Worm (Caenorhabditis elegans) whole organism, mixed stage, embryonic: Measurements from ENCODE around the gene set-25.
A peak's percentile ranks its signal among the peaks of the same experiment; 100 is the strongest.

ENCODE experiments used
- M03D4.4 ChIP-seq: sonication (generic microtip); optimal IDR thresholded peaks from 2 replicates; lab custom pipeline; 2017; ENCODE audit warnings: mild to moderate bottlenecking, missing genetic modification characterization, missing compliant biosample characterization
- bed-3 ChIP-seq: fragments of 200-800 bp; sonication (Bioruptor generic); optimal IDR thresholded peaks from 3 replicates; lab custom pipeline; 2018; ENCODE audit warnings: mild to moderate bottlenecking, missing genetic modification characterization, moderate library complexity, missing compliant biosample characterization
- blmp-1 ChIP-seq: fragments of 150-350 bp; optimal IDR thresholded peaks from 2 replicates; lab custom pipeline; 2014; ENCODE audit warnings: missing biosample characterization, missing genetic modification characterization
- ceh-39 ChIP-seq: fragments of 150-350 bp; optimal IDR thresholded peaks from 2 replicates; lab custom pipeline; 2014; ENCODE audit warnings: missing biosample characterization, missing genetic modification characterization
- ceh-43 ChIP-seq: fragments of 200-800 bp; sonication (Bioruptor generic); optimal IDR thresholded peaks from 2 replicates; lab custom pipeline; 2018; ENCODE audit warnings: mild to moderate bottlenecking, missing genetic modification characterization, moderate library complexity, missing compliant biosample characterization
- ceh-83 ChIP-seq: fragments of 200-800 bp; sonication (Bioruptor generic); optimal IDR thresholded peaks from 2 replicates; lab custom pipeline; 2018; ENCODE audit warnings: mild to moderate bottlenecking, missing genetic modification characterization, missing compliant biosample characterization
- ces-1 ChIP-seq: fragments of 150-350 bp; optimal IDR thresholded peaks from 2 replicates; lab custom pipeline; 2014; ENCODE audit warnings: missing biosample characterization, missing genetic modification reagents, missing genetic modification characterization
- cnd-1 ChIP-seq: fragments of 200-800 bp; sonication (Bioruptor generic); optimal IDR thresholded peaks from 2 replicates; lab custom pipeline; 2018; ENCODE audit warnings: mild to moderate bottlenecking, missing genetic modification characterization, missing compliant biosample characterization
- drap-1 ChIP-seq: fragments of 200-800 bp; sonication (Bioruptor generic); optimal IDR thresholded peaks from 3 replicates; lab custom pipeline; 2018; ENCODE audit warnings: mild to moderate bottlenecking, missing genetic modification characterization, missing compliant biosample characterization
- elt-1 ChIP-seq: sonication (generic microtip); optimal IDR thresholded peaks from 2 replicates; lab custom pipeline; 2017; ENCODE audit warnings: missing genetic modification characterization, mild to moderate bottlenecking, missing compliant biosample characterization, antibody characterized with exemption, moderate library complexity, borderline replicate concordance; ENCODE audit not compliant: insufficient read depth
- elt-3 ChIP-seq: fragments of 150-350 bp; optimal IDR thresholded peaks from 2 replicates; lab custom pipeline; 2014; ENCODE audit warnings: missing biosample characterization, missing genetic modification characterization
- flh-1 ChIP-seq: fragments of 200-800 bp; sonication (Bioruptor generic); optimal IDR thresholded peaks from 2 replicates; lab custom pipeline; 2018; ENCODE audit warnings: mild to moderate bottlenecking, missing genetic modification characterization, moderate library complexity, missing compliant biosample characterization
- ham-2 ChIP-seq: fragments of 200-800 bp; sonication (Bioruptor generic); optimal IDR thresholded peaks from 2 replicates; lab custom pipeline; 2018; ENCODE audit warnings: mild to moderate bottlenecking, missing genetic modification characterization, missing compliant biosample characterization
- hlh-1 ChIP-seq: fragments of 150-350 bp; optimal IDR thresholded peaks from 2 replicates; lab custom pipeline; 2014; ENCODE audit warnings: missing biosample characterization, missing genetic modification reagents, missing genetic modification characterization
- lin-13 ChIP-seq: fragments of 150-350 bp; optimal IDR thresholded peaks from 2 replicates; lab custom pipeline; 2014; ENCODE audit warnings: missing biosample characterization, missing genetic modification characterization
- lin-32 ChIP-seq: fragments of 200-800 bp; sonication (Bioruptor generic); optimal IDR thresholded peaks from 2 replicates; lab custom pipeline; 2018; ENCODE audit warnings: mild to moderate bottlenecking, missing genetic modification characterization, missing compliant biosample characterization
- lsy-2 ChIP-seq: fragments of 150-350 bp; optimal IDR thresholded peaks from 2 replicates; lab custom pipeline; 2014; ENCODE audit warnings: missing biosample characterization, missing genetic modification characterization
- mab-5 ChIP-seq: fragments of 150-350 bp; optimal IDR thresholded peaks from 2 replicates; lab custom pipeline; 2014; ENCODE audit warnings: missing biosample characterization, missing genetic modification characterization
- mep-1 ChIP-seq: fragments of 150-350 bp; optimal IDR thresholded peaks from 2 replicates; lab custom pipeline; 2017; ENCODE audit warnings: missing biosample characterization, missing genetic modification reagents, missing genetic modification characterization, inconsistent platforms
- mls-2 ChIP-seq: sonication (generic microtip); optimal IDR thresholded peaks from 2 replicates; lab custom pipeline; 2016; ENCODE audit warnings: mild to moderate bottlenecking, missing genetic modification characterization, moderate library complexity, missing compliant biosample characterization
- nhr-12 ChIP-seq: fragments of 150-350 bp; optimal IDR thresholded peaks from 2 replicates; lab custom pipeline; 2014; ENCODE audit warnings: missing biosample characterization, missing genetic modification characterization
- nhr-2 ChIP-seq: fragments of 150-350 bp; optimal IDR thresholded peaks from 2 replicates; lab custom pipeline; 2014; ENCODE audit warnings: missing biosample characterization, missing genetic modification characterization
- nhr-237 ChIP-seq: fragments of 150-350 bp; optimal IDR thresholded peaks from 2 replicates; lab custom pipeline; 2014; ENCODE audit warnings: missing biosample characterization, missing genetic modification characterization
- nhr-28 ChIP-seq: fragments of 150-350 bp; optimal IDR thresholded peaks from 2 replicates; lab custom pipeline; 2014; ENCODE audit warnings: missing biosample characterization, missing genetic modification characterization
- nhr-76 ChIP-seq: sonication (generic microtip); optimal IDR thresholded peaks from 2 replicates; lab custom pipeline; 2017; ENCODE audit warnings: missing biosample characterization, missing genetic modification characterization
- pha-4 ChIP-seq: fragments of 150-350 bp; optimal IDR thresholded peaks from 2 replicates; lab custom pipeline; 2018; ENCODE audit warnings: missing biosample characterization, missing genetic modification reagents, missing genetic modification characterization
- sem-2 ChIP-seq: fragments of 200-800 bp; sonication (Bioruptor generic); optimal IDR thresholded peaks from 2 replicates; lab custom pipeline; 2018; ENCODE audit warnings: mild to moderate bottlenecking, missing genetic modification characterization, missing compliant biosample characterization
- snpc-4 ChIP-seq: fragments of 150-350 bp; optimal IDR thresholded peaks from 2 replicates; lab custom pipeline; 2014; ENCODE audit warnings: missing biosample characterization, missing genetic modification characterization
- sptf-1 ChIP-seq: sonication (generic microtip); optimal IDR thresholded peaks from 2 replicates; lab custom pipeline; 2017; ENCODE audit warnings: mild to moderate bottlenecking, missing genetic modification characterization, moderate library complexity, missing compliant biosample characterization
- tbx-8 ChIP-seq: fragments of 200-800 bp; sonication (Bioruptor generic); optimal IDR thresholded peaks from 2 replicates; lab custom pipeline; 2018; ENCODE audit warnings: mild to moderate bottlenecking, missing genetic modification characterization, moderate library complexity, missing compliant biosample characterization
- unc-120 ChIP-seq: sonication (generic microtip); optimal IDR thresholded peaks from 2 replicates; lab custom pipeline; 2017; ENCODE audit warnings: missing genetic modification characterization, missing compliant biosample characterization; ENCODE audit not compliant: poor library complexity, severe bottlenecking
- unc-39 ChIP-seq: fragments of 150-350 bp; optimal IDR thresholded peaks from 2 replicates; lab custom pipeline; 2014; ENCODE audit warnings: missing biosample characterization, missing genetic modification characterization
- unc-62 ChIP-seq: fragments of 150-350 bp; optimal IDR thresholded peaks from 2 replicates; lab custom pipeline; 2014; ENCODE audit warnings: missing biosample characterization, missing genetic modification reagents, missing genetic modification characterization
- zip-8 ChIP-seq: fragments of 150-350 bp; optimal IDR thresholded peaks from 2 replicates; lab custom pipeline; 2014; ENCODE audit warnings: missing biosample characterization, missing genetic modification characterization
- ztf-11 ChIP-seq: fragments of 150-350 bp; optimal IDR thresholded peaks from 2 replicates; lab custom pipeline; 2014; ENCODE audit warnings: missing biosample characterization, missing genetic modification characterization

The set-25 gene

ce11 chrIII:13272227-13272626 is 20.7 kb downstream of the set-25 start:
- TF ChIP-seq mep-1 (tag; lab: Kevin White, UChicago) (no peak), pha-4 (tag; lab: Kevin White, UChicago) (no peak), mls-2 (no peak)

- no peak for TF ChIP-seq elt-1 (tag; lab: Kevin White, UChicago)
- no peak for TF ChIP-seq ztf-11
- TF ChIP-seq ham-2 (GFP tag; lab: Kevin White, UChicago): no peak
- no peak for TF ChIP-seq cnd-1 (tag; lab: Kevin White, UChicago)
- peak; percentile 35 for TF ChIP-seq ces-1 (GFP tag; lab: Kevin White, UChicago)
- no peak for TF ChIP-seq ceh-39 (tag; lab: Kevin White, UChicago)
These were observed 22.0 kb downstream of the set-25 start for ce11 chrIII:13270896-13271295.

- peak; percentile 53 for TF ChIP-seq ztf-11
- TF ChIP-seq pha-4 (tag; lab: Kevin White, UChicago): peak; percentile 54
- TF ChIP-seq snpc-4 (tag; lab: Kevin White, UChicago): no peak
- peak; percentile 31 for TF ChIP-seq ceh-39 (tag; lab: Kevin White, UChicago)
- peak; percentile 77 for TF ChIP-seq drap-1
- TF ChIP-seq ces-1 (GFP tag; lab: Kevin White, UChicago): peak; percentile 34
- no peak for TF ChIP-seq ceh-83 (GFP tag; lab: Kevin White, UChicago)
- TF ChIP-seq lin-13: peak; percentile 63
- no peak for TF ChIP-seq mab-5 (tag; lab: Kevin White, UChicago)
- TF ChIP-seq mls-2: peak; percentile 79
- TF ChIP-seq sem-2 (GFP tag; lab: Kevin White, UChicago): peak; percentile 42
- TF ChIP-seq lin-32 (GFP tag; lab: Kevin White, UChicago): peak; percentile 26
- no peak for TF ChIP-seq nhr-76 (tag; lab: Kevin White, UChicago)
- TF ChIP-seq blmp-1 (tag; lab: Kevin White, UChicago): no peak
- peak; percentile 39 for TF ChIP-seq nhr-237 (tag; lab: Kevin White, UChicago)
- TF ChIP-seq tbx-8: no peak
- peak; percentile 36 for TF ChIP-seq hlh-1
- peak; percentile 50 for TF ChIP-seq ham-2 (GFP tag; lab: Kevin White, UChicago)
- TF ChIP-seq unc-120 (tag; lab: Kevin White, UChicago): peak; percentile 46
- TF ChIP-seq elt-3 (tag; lab: Kevin White, UChicago): no peak
- TF ChIP-seq sptf-1: peak; percentile 83
- no peak for TF ChIP-seq elt-1 (tag; lab: Kevin White, UChicago)
- TF ChIP-seq unc-62 (GFP tag; lab: Kevin White, UChicago): no peak
- TF ChIP-seq nhr-12 (tag; lab: Kevin White, UChicago): peak; percentile 64
- peak; percentile 60 for TF ChIP-seq lsy-2 (tag; lab: Kevin White, UChicago)
- peak; percentile 58 for TF ChIP-seq mep-1 (tag; lab: Kevin White, UChicago)
- TF ChIP-seq ceh-43 (GFP tag; lab: Kevin White, UChicago): peak; percentile 43
- peak; percentile 55 for TF ChIP-seq cnd-1 (tag; lab: Kevin White, UChicago)
- no peak for TF ChIP-seq flh-1 (GFP tag; lab: Kevin White, UChicago)
- peak; percentile 80 for TF ChIP-seq zip-8 (tag; lab: Kevin White, UChicago)
- peak; percentile 55 for TF ChIP-seq bed-3 (GFP tag; lab: Kevin White, UChicago)
- no peak for TF ChIP-seq unc-39
- TF ChIP-seq nhr-28 (tag; lab: Kevin White, UChicago): no peak
- TF ChIP-seq M03D4.4 (tag; lab: Kevin White, UChicago): peak; percentile 58
- TF ChIP-seq nhr-2 (tag; lab: Kevin White, UChicago): peak; percentile 29
These were observed 24.0 kb downstream of the set-25 start, which contains the start of gene cpf-2 for ce11 chrIII:13268856-13269255. Gene cpf-2 (minus strand): TSS chrIII:13268883.

- TF ChIP-seq bed-3 (GFP tag; lab: Kevin White, UChicago) (no peak), lsy-2 (tag; lab: Kevin White, UChicago) (no peak), mls-2 (no peak), flh-1 (GFP tag; lab: Kevin White, UChicago) (no peak), blmp-1 (tag; lab: Kevin White, UChicago) (no peak), unc-39 (no peak), nhr-76 (tag; lab: Kevin White, UChicago) (no peak), nhr-12 (tag; lab: Kevin White, UChicago) (no peak), nhr-237 (tag; lab: Kevin White, UChicago) (no peak), unc-62 (GFP tag; lab: Kevin White, UChicago) (no peak), hlh-1 (no peak), snpc-4 (tag; lab: Kevin White, UChicago) (no peak), zip-8 (tag; lab: Kevin White, UChicago) (no peak), mab-5 (tag; lab: Kevin White, UChicago) (no peak), drap-1 (no peak), nhr-28 (tag; lab: Kevin White, UChicago) (no peak), cnd-1 (tag; lab: Kevin White, UChicago) (no peak), lin-13 (no peak)
These were observed 25.8 kb downstream of the set-25 start for ce11 chrIII:13267046-13267445.
